Worm (Caenorhabditis elegans) whole organism, L2 larva: ENCODE measurements around the gene nipi-4.

ENCODE experiments used
- F13H6.1 ChIP-seq: sonication (generic microtip); optimal IDR thresholded peaks from 2 replicates; lab custom pipeline; 2016; ENCODE audit warnings: missing genetic modification characterization, missing compliant biosample characterization
- ZK546.5 ChIP-seq: sonication (generic microtip); optimal IDR thresholded peaks from 2 replicates; lab custom pipeline; 2017; ENCODE audit warnings: missing biosample characterization, missing genetic modification characterization
- elt-1 ChIP-seq: fragments of 150-350 bp; optimal IDR thresholded peaks from 2 replicates; lab custom pipeline; 2014; ENCODE audit warnings: missing biosample characterization, missing genetic modification characterization
- lin-11 ChIP-seq: fragments of 150-350 bp; sonication (generic microtip); optimal IDR thresholded peaks from 2 replicates; lab custom pipeline; 2014; ENCODE audit warnings: missing biosample characterization, missing genetic modification characterization, inconsistent platforms, mixed read lengths
- lsy-2 ChIP-seq, 2 experiments: fragments of 150-350 bp in 1 of 2; sonication (generic microtip) in 1 of 2; optimal IDR thresholded peaks; 2 replicates each; lab custom pipeline; 2014 to 2017; ENCODE audit warnings: missing biosample characterization in 2 of 2, missing genetic modification characterization in 2 of 2
- mab-5 ChIP-seq: fragments of 150-350 bp; optimal IDR thresholded peaks from 2 replicates; lab custom pipeline; 2014; ENCODE audit warnings: missing biosample characterization, missing genetic modification characterization
- mbf-1 ChIP-seq: sonication (generic microtip); optimal IDR thresholded peaks from 2 replicates; lab custom pipeline; 2017; ENCODE audit warnings: missing biosample characterization, missing genetic modification characterization
- nhr-21 ChIP-seq: fragments of 150-350 bp; optimal IDR thresholded peaks from 2 replicates; lab custom pipeline; 2014; ENCODE audit warnings: missing biosample characterization, missing genetic modification characterization
- nhr-237 ChIP-seq: fragments of 150-350 bp; optimal IDR thresholded peaks from 2 replicates; lab custom pipeline; 2014; ENCODE audit warnings: missing biosample characterization, missing genetic modification characterization
- nhr-6 ChIP-seq: fragments of 150-350 bp; optimal IDR thresholded peaks from 2 replicates; lab custom pipeline; 2014; ENCODE audit warnings: missing biosample characterization, missing genetic modification characterization
- snpc-4 ChIP-seq: fragments of 150-350 bp; optimal IDR thresholded peaks from 2 replicates; lab custom pipeline; 2014; ENCODE audit warnings: missing biosample characterization, missing genetic modification characterization
- unc-62 ChIP-seq: fragments of 150-350 bp; optimal IDR thresholded peaks from 2 replicates; lab custom pipeline; 2014; ENCODE audit warnings: missing biosample characterization, missing genetic modification reagents, missing genetic modification characterization
- ztf-11 ChIP-seq: sonication (generic microtip); optimal IDR thresholded peaks from 2 replicates; lab custom pipeline; 2017; ENCODE audit warnings: missing biosample characterization, missing genetic modification characterization

DNA sequence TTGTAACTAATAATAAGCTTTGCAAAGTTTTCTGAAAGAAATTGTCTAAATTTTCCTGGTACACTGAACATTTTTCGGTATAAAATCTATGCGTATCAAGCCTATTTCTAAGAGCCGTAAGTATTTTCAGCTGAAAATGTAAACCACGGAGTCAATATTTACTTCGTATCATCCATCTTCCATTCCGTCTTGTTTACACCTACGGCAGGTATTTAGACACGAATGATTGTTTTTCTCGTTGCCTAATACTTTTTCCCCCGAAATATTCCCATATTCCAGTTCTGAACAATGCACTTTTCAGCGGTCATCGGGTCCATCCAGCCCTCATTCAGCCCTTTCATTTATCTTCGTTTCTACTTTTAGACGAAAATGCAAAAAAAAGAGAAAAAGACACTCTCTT is 22.9 kb downstream of the nipi-4 start:
- TF ChIP-seq elt-1 (tag; lab: Kevin White, UChicago) (no peak), nhr-21 (no peak), nhr-6 (tag; lab: Kevin White, UChicago) (no peak), mbf-1 (tag; lab: Kevin White, UChicago) (no peak), nhr-237 (tag; lab: Kevin White, UChicago) (no peak), F13H6.1 (tag; lab: Kevin White, UChicago) (no peak), ztf-11 (tag; lab: Kevin White, UChicago) (no peak), unc-62 (GFP tag; lab: Kevin White, UChicago) (no peak), lin-11 (no peak), snpc-4 (tag; lab: Kevin White, UChicago) (no peak), lsy-2 (tag; optimal IDR thresholded peaks at IDR 0.05; lab: Kevin White, UChicago) (no peak), ZK546.5 (tag; lab: Kevin White, UChicago) (no peak), mab-5 (tag; lab: Kevin White, UChicago) (no peak)
